Fruit fly (Drosophila melanogaster) whole organism, embryonic: ENCODE data around the gene CG15891.
A peak's percentile ranks its signal among the peaks of the same experiment; 100 is the strongest.

Experiments
- Abd-B ChIP-seq: fragments of 200-800 bp; sonication (Bioruptor generic); optimal IDR thresholded peaks from 2 replicates; lab custom pipeline; 2018; ENCODE audit warnings: missing biosample characterization, mild to moderate bottlenecking, missing genetic modification characterization, moderate library complexity
- Aef1 ChIP-seq: fragments of 200-800 bp; sonication (Bioruptor generic); IDR thresholded peaks from 3 replicates; pipeline ENCODE4 v1.3.6; 2022; ENCODE audit warnings: missing biosample characterization, missing genetic modification characterization
- Atf3 ChIP-seq: fragments of 200-800 bp; sonication (Bioruptor generic); optimal IDR thresholded peaks from 3 replicates; lab custom pipeline; 2016; ENCODE audit warnings: missing biosample characterization, missing genetic modification characterization
- CG10209 ChIP-seq: fragments of 200-800 bp; sonication (Bioruptor generic); optimal IDR thresholded peaks from 3 replicates; lab custom pipeline; 2017; ENCODE audit warnings: missing biosample characterization, mild to moderate bottlenecking, missing genetic modification characterization, missing genetic modification reagents
- CG10366 ChIP-seq: fragments of 200-800 bp; sonication (Bioruptor generic); IDR thresholded peaks from 2 replicates; pipeline ENCODE4 v1.3.6; 2022; ENCODE audit warnings: missing biosample characterization, missing genetic modification characterization
- CG10654 ChIP-seq: fragments of 200-800 bp; sonication (Bioruptor generic); optimal IDR thresholded peaks from 2 replicates; lab custom pipeline; 2016; ENCODE audit warnings: missing biosample characterization, missing genetic modification characterization
- CG11504 ChIP-seq: fragments of 200-800 bp; sonication (Bioruptor generic); optimal IDR thresholded peaks from 3 replicates; lab custom pipeline; 2019; ENCODE audit warnings: missing biosample characterization, mild to moderate bottlenecking, missing genetic modification characterization, moderate library complexity
- CG15269 ChIP-seq: fragments of 200-800 bp; sonication (Bioruptor generic); optimal IDR thresholded peaks from 2 replicates; lab custom pipeline; 2018; ENCODE audit warnings: missing biosample characterization, mild to moderate bottlenecking, missing genetic modification characterization, moderate library complexity
- CG1602 ChIP-seq: fragments of 200-800 bp; sonication (Bioruptor generic); optimal IDR thresholded peaks from 3 replicates; lab custom pipeline; 2016; ENCODE audit warnings: missing biosample characterization, missing genetic modification characterization
- CG16863 ChIP-seq: fragments of 200-800 bp; sonication (Bioruptor generic); optimal IDR thresholded peaks from 3 replicates; lab custom pipeline; 2016; ENCODE audit warnings: missing biosample characterization, missing genetic modification characterization
- CG18599 ChIP-seq: fragments of 200-800 bp; sonication (Bioruptor generic); optimal IDR thresholded peaks from 3 replicates; lab custom pipeline; 2017; ENCODE audit warnings: missing biosample characterization, missing genetic modification characterization, mild to moderate bottlenecking, moderate library complexity, missing genetic modification reagents
- CG2120 ChIP-seq: fragments of 200-800 bp; sonication (Bioruptor generic); optimal IDR thresholded peaks from 3 replicates; lab custom pipeline; 2016; ENCODE audit warnings: missing biosample characterization, missing genetic modification characterization
- CG2199 ChIP-seq: fragments of 200-800 bp; sonication (Bioruptor generic); IDR thresholded peaks from 3 replicates; pipeline ENCODE4 v1.3.6; 2022; ENCODE audit warnings: missing biosample characterization, missing genetic modification characterization
- CG2678 ChIP-seq: fragments of 200-800 bp; sonication (Bioruptor generic); optimal IDR thresholded peaks from 3 replicates; lab custom pipeline; 2019; ENCODE audit warnings: missing biosample characterization, mild to moderate bottlenecking, missing genetic modification characterization, moderate library complexity
- CG33557 ChIP-seq: fragments of 200-800 bp; sonication (Bioruptor generic); optimal IDR thresholded peaks from 2 replicates; lab custom pipeline; 2019; ENCODE audit warnings: missing biosample characterization, mild to moderate bottlenecking, missing genetic modification characterization, moderate library complexity
- CG34422 ChIP-seq: fragments of 200-800 bp; sonication (Bioruptor generic); IDR thresholded peaks from 3 replicates; pipeline ENCODE4 v1.3.6; 2022; ENCODE audit warnings: missing biosample characterization, missing genetic modification characterization
- CG43689 ChIP-seq: fragments of 200-800 bp; sonication (Bioruptor generic); IDR thresholded peaks from 2 replicates; pipeline ENCODE4 v1.3.6; 2022; ENCODE audit warnings: missing biosample characterization, missing genetic modification characterization
- CG4707 ChIP-seq: fragments of 200-800 bp; sonication (Bioruptor generic); optimal IDR thresholded peaks from 2 replicates; lab custom pipeline; 2018; ENCODE audit warnings: missing biosample characterization, mild to moderate bottlenecking, missing genetic modification characterization, moderate library complexity
- CG4820 ChIP-seq: fragments of 200-800 bp; sonication (Bioruptor generic); optimal IDR thresholded peaks from 3 replicates; lab custom pipeline; 2016; ENCODE audit warnings: missing biosample characterization, missing genetic modification characterization
- CG4854 ChIP-seq: fragments of 200-800 bp; sonication (Bioruptor generic); optimal IDR thresholded peaks from 2 replicates; lab custom pipeline; 2016; ENCODE audit warnings: missing biosample characterization, missing genetic modification characterization, inconsistent platforms
- E2f1 ChIP-seq: fragments of 200-800 bp; sonication (Bioruptor generic); IDR thresholded peaks from 2 replicates; pipeline ENCODE4 v1.3.6; 2022; ENCODE audit warnings: missing biosample characterization, missing genetic modification characterization
- HHEX ChIP-seq: fragments of 200-800 bp; sonication (Bioruptor generic); optimal IDR thresholded peaks from 3 replicates; lab custom pipeline; 2017; ENCODE audit warnings: missing biosample characterization, mild to moderate bottlenecking, missing genetic modification characterization, missing genetic modification reagents
- Hr51 ChIP-seq, 2 experiments: fragments of 200-800 bp; sonication (Bioruptor generic); optimal IDR thresholded peaks; 2 replicates in 1 of 2; 3 replicates in 1 of 2; lab custom pipeline; 2016 to 2018; ENCODE audit warnings: missing biosample characterization in 2 of 2, missing genetic modification characterization in 2 of 2, mild to moderate bottlenecking in 1 of 2, moderate library complexity in 1 of 2
- Hr78 ChIP-seq, 2 experiments: fragments of 200-800 bp in 1 of 2; fragments of >200 bp in 1 of 2; sonication (Bioruptor generic) in 1 of 2; optimal IDR thresholded peaks; 2 replicates each; lab custom pipeline; 2017 to 2019; ENCODE audit warnings: missing biosample characterization in 2 of 2, missing genetic modification characterization in 2 of 2, mild to moderate bottlenecking in 1 of 2, moderate library complexity in 1 of 2
- MESR4 ChIP-seq: fragments of 200-800 bp; sonication (Bioruptor generic); optimal IDR thresholded peaks from 2 replicates; lab custom pipeline; 2018; ENCODE audit warnings: missing biosample characterization, mild to moderate bottlenecking, missing genetic modification characterization, moderate library complexity
- Med ChIP-seq: fragments of 200-800 bp; sonication (Bioruptor generic); peaks from one replicate; lab custom pipeline; 2016; ENCODE audit warnings: missing biosample characterization, missing genetic modification characterization, mild to moderate bottlenecking, inconsistent platforms, moderate library complexity
- Pdp1 ChIP-seq, 2 experiments: fragments of 200-800 bp; sonication (Bioruptor generic); optimal IDR thresholded peaks; 3 replicates each; lab custom pipeline; 2016; ENCODE audit warnings: missing biosample characterization in 2 of 2, missing genetic modification characterization in 2 of 2, mild to moderate bottlenecking in 1 of 2, moderate library complexity in 1 of 2
- Poxn ChIP-seq: fragments of 200-800 bp; sonication (Bioruptor generic); IDR thresholded peaks from 2 replicates; pipeline ENCODE4 v1.3.6; 2022; ENCODE audit warnings: missing biosample characterization, missing genetic modification characterization
- Ravus ChIP-seq: fragments of 200-800 bp; sonication (Bioruptor generic); IDR thresholded peaks from 2 replicates; pipeline ENCODE4 v1.3.6; 2022; ENCODE audit warnings: missing biosample characterization, missing genetic modification characterization
- Scr ChIP-seq: fragments of 200-800 bp; sonication (Bioruptor generic); IDR thresholded peaks from 2 replicates; pipeline ENCODE4 v1.3.6; 2022; ENCODE audit warnings: missing biosample characterization, missing genetic modification characterization; ENCODE audit not compliant: partially characterized antibody
- Sox102F ChIP-seq: fragments of 200-800 bp; sonication (Bioruptor generic); optimal IDR thresholded peaks from 2 replicates; lab custom pipeline; 2018; ENCODE audit warnings: missing biosample characterization, mild to moderate bottlenecking, missing genetic modification characterization, moderate library complexity
- Spps ChIP-seq: fragments of 200-800 bp; sonication (Bioruptor generic); optimal IDR thresholded peaks from 2 replicates; lab custom pipeline; 2018; ENCODE audit warnings: missing biosample characterization, mild to moderate bottlenecking, missing genetic modification characterization
- Stat92E ChIP-seq, 3 experiments: fragments of >200 bp in 2 of 3; fragments of 200-800 bp in 1 of 3; sonication (Bioruptor generic) in 1 of 3; optimal IDR thresholded peaks; 2 replicates each; lab custom pipeline; 2017 to 2019; ENCODE audit warnings: missing biosample characterization in 3 of 3, missing genetic modification characterization in 3 of 3, mild to moderate bottlenecking in 1 of 3, moderate library complexity in 1 of 3
- Tbp ChIP-seq: fragments of >200 bp; optimal IDR thresholded peaks from 2 replicates; lab custom pipeline; 2018; ENCODE audit warnings: missing biosample characterization, missing genetic modification characterization
- Vsx1 ChIP-seq: fragments of 200-800 bp; sonication (Bioruptor generic); optimal IDR thresholded peaks from 2 replicates; lab custom pipeline; 2017; ENCODE audit warnings: missing biosample characterization, mild to moderate bottlenecking, missing genetic modification characterization, missing genetic modification reagents
- Xbp1 ChIP-seq: fragments of 200-800 bp; sonication (Bioruptor generic); optimal IDR thresholded peaks from 3 replicates; lab custom pipeline; 2016; ENCODE audit warnings: missing biosample characterization, mild to moderate bottlenecking, missing genetic modification characterization
- aop ChIP-seq: fragments of 200-800 bp; sonication (Bioruptor generic); IDR thresholded peaks from 2 replicates; pipeline ENCODE4 v1.3.6; 2022; ENCODE audit warnings: missing biosample characterization, missing genetic modification characterization
- bbx ChIP-seq: fragments of 200-800 bp; sonication (Bioruptor generic); IDR thresholded peaks from 2 replicates; pipeline ENCODE4 v1.3.6; 2022; ENCODE audit warnings: missing biosample characterization, missing genetic modification characterization; ENCODE audit not compliant: partially characterized antibody
- chinmo ChIP-seq: fragments of 200-800 bp; sonication (Bioruptor generic); IDR thresholded peaks from 4 replicates; pipeline ENCODE4 v1.3.6; 2022; ENCODE audit warnings: missing biosample characterization, missing genetic modification characterization; ENCODE audit not compliant: partially characterized antibody
- dysf ChIP-seq: fragments of 200-800 bp; sonication (Bioruptor generic); IDR thresholded peaks from 3 replicates; pipeline ENCODE4 v1.3.6; 2022; ENCODE audit warnings: missing biosample characterization, missing genetic modification characterization
- gcm ChIP-seq: fragments of 200-800 bp; sonication (Bioruptor generic); optimal IDR thresholded peaks from 2 replicates; lab custom pipeline; 2019; ENCODE audit warnings: missing biosample characterization, mild to moderate bottlenecking, missing genetic modification characterization, moderate library complexity
- h ChIP-seq: fragments of >200 bp; optimal IDR thresholded peaks from 2 replicates; lab custom pipeline; 2017
- hbn ChIP-seq: fragments of 200-800 bp; sonication (Bioruptor generic); IDR thresholded peaks from 2 replicates; pipeline ENCODE4 v1.3.6; 2022; ENCODE audit warnings: missing biosample characterization, missing genetic modification characterization; ENCODE audit not compliant: partially characterized antibody
- inv ChIP-seq: fragments of 200-800 bp; sonication (Bioruptor generic); IDR thresholded peaks from 2 replicates; pipeline ENCODE4 v1.3.6; 2022; ENCODE audit warnings: missing biosample characterization, missing genetic modification characterization; ENCODE audit not compliant: partially characterized antibody
- kah ChIP-seq: fragments of 200-800 bp; sonication (Bioruptor generic); optimal IDR thresholded peaks from 2 replicates; lab custom pipeline; 2018; ENCODE audit warnings: missing biosample characterization, mild to moderate bottlenecking, missing genetic modification characterization
- ro ChIP-seq: fragments of 200-800 bp; sonication (Bioruptor generic); IDR thresholded peaks from 2 replicates; pipeline ENCODE4 v1.3.6; 2022; ENCODE audit warnings: missing biosample characterization, missing genetic modification characterization
- row ChIP-seq: fragments of 200-800 bp; sonication (Bioruptor generic); IDR thresholded peaks from 3 replicates; pipeline ENCODE4 v1.3.6; 2022; ENCODE audit warnings: missing biosample characterization, missing genetic modification characterization
- sens-2 ChIP-seq: fragments of 200-800 bp; sonication (Bioruptor generic); IDR thresholded peaks from 2 replicates; pipeline ENCODE4 v1.3.6; 2022; ENCODE audit warnings: missing biosample characterization, missing genetic modification characterization
- sim ChIP-seq: fragments of 200-800 bp; sonication (Bioruptor generic); IDR thresholded peaks from 2 replicates; pipeline ENCODE4 v1.3.6; 2022; ENCODE audit warnings: missing biosample characterization, missing genetic modification characterization
- unc-4 ChIP-seq: fragments of 200-800 bp; sonication (Bioruptor generic); IDR thresholded peaks from 2 replicates; pipeline ENCODE4 v1.3.6; 2022; ENCODE audit warnings: missing biosample characterization, missing genetic modification characterization; ENCODE audit not compliant: partially characterized antibody
- vvl ChIP-seq: fragments of 200-800 bp; sonication (Bioruptor generic); IDR thresholded peaks from 2 replicates; pipeline ENCODE4 v1.3.6; 2022; ENCODE audit warnings: missing biosample characterization, missing genetic modification characterization

Gene CG15891

DNA sequence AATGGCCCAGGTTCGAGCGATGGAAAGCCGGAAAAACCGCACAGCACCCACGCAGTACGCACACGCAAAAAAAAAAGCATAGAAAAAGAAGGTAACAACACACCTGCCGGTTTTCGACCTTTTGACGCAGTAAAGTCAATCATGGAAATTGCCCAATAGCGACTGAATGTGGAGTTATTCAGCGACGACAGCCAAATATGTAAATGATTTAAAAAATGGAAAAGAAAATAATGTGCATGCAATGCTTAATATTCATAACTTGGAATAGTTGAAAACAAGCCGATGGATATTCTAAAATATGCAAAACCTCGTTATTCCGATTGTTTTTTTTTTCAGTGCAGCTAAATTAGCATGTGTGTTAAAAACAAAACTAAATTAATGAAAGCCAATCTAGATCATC is 8.1 kb upstream of the CG15891 start:
- TF ChIP-seq aop (GFP tag; lab: Robert Waterston, UW) = no peak
- TF ChIP-seq CG16863 (GFP tag; lab: Kevin White, UChicago) = no peak
- TF ChIP-seq Scr (GFP tag; lab: Robert Waterston, UW) = no peak
- TF ChIP-seq chinmo = no peak
- TF ChIP-seq Aef1 (GFP tag; lab: Robert Waterston, UW) = no peak
- TF ChIP-seq bbx = no peak
- no peak for TF ChIP-seq Atf3
- no peak for TF ChIP-seq CG2678 (tag; lab: Kevin White, UChicago)
- TF ChIP-seq Spps (tag; lab: Kevin White, UChicago) = no peak
- TF ChIP-seq CG10654 (GFP tag; lab: Kevin White, UChicago) = no peak
- no peak for TF ChIP-seq sens-2 (GFP tag; lab: Robert Waterston, UW)
- TF ChIP-seq row (GFP tag; lab: Robert Waterston, UW) = no peak
- TF ChIP-seq gcm (GFP tag; lab: Kevin White, UChicago) = no peak
- TF ChIP-seq Tbp = no peak
- TF ChIP-seq hbn (GFP tag; lab: Robert Waterston, UW) = no peak
- peak; percentile 2 for TF ChIP-seq CG15269
- TF ChIP-seq Hr51 (GFP tag; optimal IDR thresholded peaks at IDR 0.05; lab: Kevin White, UChicago) = peak in 1 of 2 experiments; percentile 20
- no peak for TF ChIP-seq CG18599
- no peak for TF ChIP-seq CG1602 (GFP tag; lab: Kevin White, UChicago)
- TF ChIP-seq CG10366 (GFP tag; lab: Robert Waterston, UW) = no peak
- TF ChIP-seq Hr78 (GFP tag; optimal IDR thresholded peaks at IDR 0.05; lab: Kevin White, UChicago) = no peak
- no peak for TF ChIP-seq h
- TF ChIP-seq Med = peak; percentile 37
- peak; percentile 20 for TF ChIP-seq CG2120 (GFP tag; lab: Kevin White, UChicago)
- no peak for TF ChIP-seq unc-4 (GFP tag; lab: Robert Waterston, UW)
- TF ChIP-seq MESR4 (GFP tag; lab: Kevin White, UChicago) = no peak
- TF ChIP-seq CG10209 = no peak
- TF ChIP-seq CG33557 (GFP tag; lab: Kevin White, UChicago) = no peak
- no peak for TF ChIP-seq Poxn (GFP tag; lab: Robert Waterston, UW)
- no peak for TF ChIP-seq kah
- TF ChIP-seq CG34422 (GFP tag; lab: Robert Waterston, UW) = no peak
- TF ChIP-seq CG2199 = no peak
- TF ChIP-seq vvl (GFP tag; lab: Robert Waterston, UW) = peak; percentile 22; the same call in 1 of the 2 replicates
- TF ChIP-seq E2f1 = no peak
- no peak for TF ChIP-seq ro (GFP tag; lab: Robert Waterston, UW)
- TF ChIP-seq Ravus (GFP tag; lab: Robert Waterston, UW) = no peak
- no peak for TF ChIP-seq Vsx1
- TF ChIP-seq Stat92E (GFP tag; optimal IDR thresholded peaks at IDR 0.05; lab: Kevin White, UChicago) = no peak
- no peak for TF ChIP-seq HHEX (GFP tag; lab: Kevin White, UChicago)
- TF ChIP-seq CG4854 (GFP tag; lab: Kevin White, UChicago) = no peak
- no peak for TF ChIP-seq Pdp1 (GFP tag; optimal IDR thresholded peaks at IDR 0.05; lab: Kevin White, UChicago)
- no peak for TF ChIP-seq Xbp1 (GFP tag; lab: Kevin White, UChicago)
- TF ChIP-seq CG4707 (GFP tag; lab: Kevin White, UChicago) = no peak
- TF ChIP-seq CG43689 (GFP tag; lab: Robert Waterston, UW) = no peak
- no peak for TF ChIP-seq inv (GFP tag; lab: Robert Waterston, UW)
- no peak for TF ChIP-seq Sox102F
- TF ChIP-seq sim = no peak
- TF ChIP-seq dysf (GFP tag; lab: Robert Waterston, UW) = no peak
- TF ChIP-seq Abd-B = no peak
- peak; percentile 29 for TF ChIP-seq CG11504 (tag; lab: Kevin White, UChicago)
- no peak for TF ChIP-seq CG4820 (GFP tag; lab: Kevin White, UChicago)
